Fruit fly (Drosophila melanogaster): ENCODE data around the gene CG3999.

- no peak for TF ChIP-seq Snoo (tag; optimal IDR thresholded peaks at IDR 0.05)
- no peak for TF ChIP-seq CG8159 (tag; optimal IDR thresholded peaks at IDR 0.05)
- TF ChIP-seq D1 (tag; optimal IDR thresholded peaks at IDR 0.05), result no peak
- no peak for TF ChIP-seq Pif1A (GFP tag; optimal IDR thresholded peaks at IDR 0.05)
Observed at dm6 chr3R:10217998-10218397, 33.3 kb upstream of the CG3999 start.
